Worm (Caenorhabditis elegans) whole organism, L1 larva: Measurements from ENCODE around the gene F21F8.5.
A peak's percentile ranks its signal among the peaks of the same experiment; 100 is the strongest.

Experiments
- alr-1 ChIP-seq: fragments of 200-800 bp; sonication (Bioruptor generic); optimal IDR thresholded peaks from 2 replicates; lab custom pipeline; 2018; ENCODE audit warnings: borderline replicate concordance, mild to moderate bottlenecking, missing genetic modification characterization, missing compliant biosample characterization
- blmp-1 ChIP-seq: fragments of 150-350 bp; optimal IDR thresholded peaks from 2 replicates; lab custom pipeline; 2014; ENCODE audit warnings: missing biosample characterization, missing genetic modification characterization
- fkh-10 ChIP-seq: sonication (generic microtip); optimal IDR thresholded peaks from 2 replicates; lab custom pipeline; 2017; ENCODE audit warnings: missing biosample characterization, missing genetic modification reagents, missing genetic modification characterization
- mdl-1 ChIP-seq, 2 experiments: fragments of 150-350 bp; optimal IDR thresholded peaks; 2 replicates each; lab custom pipeline; 2014 to 2017; ENCODE audit warnings: missing biosample characterization in 2 of 2, missing genetic modification characterization in 2 of 2, inconsistent platforms in 1 of 2

DNA sequence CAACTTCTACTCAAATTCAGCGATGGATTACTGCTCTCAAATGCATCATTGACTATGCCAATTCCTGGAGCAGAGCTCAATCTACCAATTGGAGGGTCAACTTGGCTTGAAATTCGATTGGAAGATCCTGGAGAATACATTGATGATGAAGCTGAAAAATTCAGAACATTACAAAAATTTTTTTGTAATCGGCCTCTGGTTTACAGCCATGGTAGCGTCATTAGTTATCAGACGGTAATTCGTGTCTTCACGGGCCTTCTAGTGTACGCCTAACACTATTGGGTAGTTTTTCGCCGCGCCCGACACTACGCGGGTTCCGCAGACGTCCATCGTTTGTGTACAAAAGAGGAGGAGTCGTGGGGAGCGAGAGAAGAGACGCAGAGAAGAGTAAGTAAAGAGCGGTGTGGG, 37.4 kb downstream of the F21F8.5 start:
- TF ChIP-seq blmp-1 = no peak
- no peak for TF ChIP-seq fkh-10
- peak in 1 of 2 experiments; percentile 72 for TF ChIP-seq mdl-1 (tag; optimal IDR thresholded peaks at IDR 0.05; lab: Kevin White, UChicago)
- TF ChIP-seq alr-1 (tag; lab: Kevin White, UChicago) = no peak
